Worm (Caenorhabditis elegans) whole organism, young adult: ENCODE data around the gene F54F7.6.

ENCODE experiments used
- F23B12.7 ChIP-seq: sonication (generic microtip); optimal IDR thresholded peaks from 2 replicates; lab custom pipeline; 2017; ENCODE audit warnings: missing genetic modification characterization, mild to moderate bottlenecking, missing compliant biosample characterization, antibody characterized with exemption, moderate library complexity; ENCODE audit not compliant: insufficient read depth
- F37B4.10 ChIP-seq: fragments of 200-800 bp; sonication (Bioruptor generic); IDR thresholded peaks from 2 replicates; pipeline ENCODE4 v1.3.6; 2022; ENCODE audit warnings: missing genetic modification characterization, missing compliant biosample characterization
- K12H6.12 ChIP-seq: fragments of 200-800 bp; sonication (Bioruptor generic); optimal IDR thresholded peaks from 2 replicates; lab custom pipeline; 2018; ENCODE audit warnings: mild to moderate bottlenecking, missing genetic modification characterization, missing compliant biosample characterization
- Y53F4B.3 ChIP-seq: fragments of 200-800 bp; sonication (Bioruptor generic); IDR thresholded peaks from 2 replicates; pipeline ENCODE4 v1.3.6; 2022; ENCODE audit warnings: missing genetic modification reagents, missing genetic modification characterization, missing compliant biosample characterization
- Y56A3A.18 ChIP-seq: fragments of 200-800 bp; sonication (Bioruptor generic); IDR thresholded peaks from 2 replicates; pipeline ENCODE4 v1.3.6; 2022; ENCODE audit warnings: missing genetic modification reagents, missing genetic modification characterization, missing compliant biosample characterization
- Y79H2A.3 ChIP-seq: fragments of 200-800 bp; sonication (Bioruptor generic); conservative IDR thresholded peaks from 2 replicates; pipeline ENCODE4 v1.3.6; 2022; ENCODE audit warnings: missing genetic modification reagents, missing genetic modification characterization, missing compliant biosample characterization
- Y95B8A.8 ChIP-seq: fragments of 200-800 bp; sonication (Bioruptor generic); IDR thresholded peaks from 2 replicates; pipeline ENCODE4 v1.3.6; 2022; ENCODE audit warnings: missing genetic modification reagents, missing genetic modification characterization, missing compliant biosample characterization
- ZK185.1 ChIP-seq: sonication (generic microtip); optimal IDR thresholded peaks from 2 replicates; lab custom pipeline; 2016; ENCODE audit warnings: mild to moderate bottlenecking, missing genetic modification characterization, missing compliant biosample characterization; ENCODE audit not compliant: poor library complexity, severe bottlenecking
- aptf-3 ChIP-seq: fragments of 200-800 bp; sonication (Bioruptor generic); IDR thresholded peaks from 2 replicates; pipeline ENCODE4 v1.3.6; 2022; ENCODE audit warnings: missing genetic modification characterization, missing compliant biosample characterization
- ceh-79 ChIP-seq: sonication (generic microtip); optimal IDR thresholded peaks from 2 replicates; lab custom pipeline; 2017; ENCODE audit warnings: mild to moderate bottlenecking, missing genetic modification characterization, missing compliant biosample characterization
- die-1 ChIP-seq: sonication (generic microtip); optimal IDR thresholded peaks from 2 replicates; lab custom pipeline; 2016; ENCODE audit warnings: missing genotype, mild to moderate bottlenecking, missing genetic modification characterization, missing compliant biosample characterization
- egl-18 ChIP-seq: fragments of 200-800 bp; sonication (Bioruptor generic); IDR thresholded peaks from 2 replicates; pipeline ENCODE4 v1.3.6; 2022; ENCODE audit warnings: missing genetic modification reagents, missing genetic modification characterization, missing compliant biosample characterization
- ekl-4 ChIP-seq: fragments of 200-800 bp; sonication (Bioruptor generic); IDR thresholded peaks from 2 replicates; pipeline ENCODE4 v1.3.6; 2022; ENCODE audit warnings: missing genetic modification reagents, missing genetic modification characterization, missing compliant biosample characterization
- ets-4 ChIP-seq: fragments of 200-800 bp; sonication (Bioruptor generic); optimal IDR thresholded peaks from 2 replicates; lab custom pipeline; 2018; ENCODE audit warnings: mild to moderate bottlenecking, missing genetic modification characterization, missing compliant biosample characterization
- fkh-3 ChIP-seq: sonication (generic microtip); optimal IDR thresholded peaks from 2 replicates; lab custom pipeline; 2016; ENCODE audit warnings: mild to moderate bottlenecking, missing genetic modification characterization, missing compliant biosample characterization
- hsf-1 ChIP-seq: fragments of 200-800 bp; sonication (Bioruptor generic); IDR thresholded peaks from 2 replicates; pipeline ENCODE4 v1.3.6; 2022; ENCODE audit warnings: missing genetic modification reagents, missing genetic modification characterization, missing compliant biosample characterization
- let-526 ChIP-seq: fragments of 200-800 bp; sonication (Bioruptor generic); IDR thresholded peaks from 2 replicates; pipeline ENCODE4 v1.3.6; 2022; ENCODE audit warnings: missing genetic modification reagents, missing genetic modification characterization, missing compliant biosample characterization
- lin-35 ChIP-seq, 3 experiments: fragments of 150-350 bp in 2 of 3; sonication (generic microtip) in 1 of 3; optimal IDR thresholded peaks; 2 replicates each; lab custom pipeline; 2014 to 2018; ENCODE audit warnings: missing biosample characterization in 3 of 3, missing genetic modification characterization in 3 of 3, missing genetic modification reagents in 3 of 3
- lin-40 ChIP-seq: sonication (generic microtip); optimal IDR thresholded peaks from 2 replicates; lab custom pipeline; 2016; ENCODE audit warnings: missing genetic modification characterization, mild to moderate bottlenecking, missing compliant biosample characterization, missing genotype, missing genetic modification reagents
- lin-54 ChIP-seq: fragments of 200-800 bp; sonication (Bioruptor generic); optimal IDR thresholded peaks from 2 replicates; lab custom pipeline; 2018; ENCODE audit warnings: mild to moderate bottlenecking, missing genetic modification characterization, missing compliant biosample characterization
- nhr-80 ChIP-seq: sonication (generic microtip); optimal IDR thresholded peaks from 2 replicates; lab custom pipeline; 2016; ENCODE audit warnings: missing genetic modification characterization, missing compliant biosample characterization
- nhr-90 ChIP-seq: sonication (generic microtip); optimal IDR thresholded peaks from 2 replicates; lab custom pipeline; 2016; ENCODE audit warnings: missing genotype, mild to moderate bottlenecking, missing genetic modification characterization, missing compliant biosample characterization
- snpc-3.4 ChIP-seq: sonication (generic microtip); optimal IDR thresholded peaks from 2 replicates; lab custom pipeline; 2017; ENCODE audit warnings: missing genetic modification characterization, mild to moderate bottlenecking, missing compliant biosample characterization, antibody characterized with exemption, moderate library complexity, missing genotype, missing genetic modification reagents
- sptf-2 ChIP-seq: fragments of 200-800 bp; sonication (Bioruptor generic); optimal IDR thresholded peaks from 2 replicates; lab custom pipeline; 2018; ENCODE audit warnings: mild to moderate bottlenecking, missing genetic modification characterization, missing compliant biosample characterization
- tbp1 ChIP-seq: fragments of 200-800 bp; sonication (Bioruptor generic); optimal IDR thresholded peaks from 2 replicates; lab custom pipeline; 2018; ENCODE audit warnings: mild to moderate bottlenecking, missing genetic modification characterization, missing compliant biosample characterization
- ztf-18 ChIP-seq: sonication (generic microtip); optimal IDR thresholded peaks from 2 replicates; lab custom pipeline; 2016; ENCODE audit warnings: missing genotype, mild to moderate bottlenecking, missing genetic modification characterization, missing compliant biosample characterization

Gene F54F7.6

ce11 chrX:11908226-11908625 is 43.0 kb downstream of the F54F7.6 start (continued):
- TF ChIP-seq ztf-18 (tag; lab: Kevin White, UChicago): no peak
- TF ChIP-seq Y79H2A.3 (GFP tag; lab: Robert Waterston, UW): no peak
- TF ChIP-seq let-526 (GFP tag; lab: Robert Waterston, UW): no peak
- no peak for TF ChIP-seq F23B12.7 (tag; lab: Kevin White, UChicago)

- TF ChIP-seq Y56A3A.18 (GFP tag; lab: Robert Waterston, UW) (no peak), hsf-1 (GFP tag; lab: Robert Waterston, UW) (no peak), nhr-90 (tag; lab: Kevin White, UChicago) (no peak), ets-4 (GFP tag; lab: Kevin White, UChicago) (peak; percentile 35), egl-18 (GFP tag; lab: Robert Waterston, UW) (no peak), lin-35 (GFP tag; optimal IDR thresholded peaks at IDR 0.05; lab: Kevin White, UChicago) (no peak), K12H6.12 (tag; lab: Kevin White, UChicago) (no peak), nhr-80 (tag; lab: Kevin White, UChicago) (peak; percentile 66)
Measured at ce11 chrX:11909168-11909567, 44.0 kb downstream of the F54F7.6 start.

ce11 chrX:11910046-11910445 is 44.9 kb downstream of the F54F7.6 start, which contains the start of gene Y62H9A.15:
Y62H9A.15 (minus strand) TSS chrX:11910145.
- TF ChIP-seq ekl-4 (GFP tag; lab: Robert Waterston, UW) (no peak), nhr-80 (tag; lab: Kevin White, UChicago) (peak; percentile 15)

ce11 chrX:11913824-11914223 is 48.6 kb downstream of the F54F7.6 start, which contains the start of gene Y62H9A.12:
Y62H9A.12 (plus strand) TSS chrX:11914124.
- TF ChIP-seq sptf-2 (GFP tag; lab: Kevin White, UChicago): no peak
- no peak for TF ChIP-seq ZK185.1 (tag; lab: Kevin White, UChicago)
- TF ChIP-seq tbp1 (GFP tag; lab: Kevin White, UChicago): no peak
- TF ChIP-seq die-1 (tag; lab: Kevin White, UChicago): no peak
- no peak for TF ChIP-seq lin-40 (tag; lab: Kevin White, UChicago)
- TF ChIP-seq Y95B8A.8 (GFP tag; lab: Robert Waterston, UW): no peak
- no peak for TF ChIP-seq aptf-3 (GFP tag; lab: Robert Waterston, UW)
- TF ChIP-seq ceh-79 (tag; lab: Kevin White, UChicago): no peak
- TF ChIP-seq snpc-3.4: no peak
- no peak for TF ChIP-seq nhr-80 (tag; lab: Kevin White, UChicago)
- no peak for TF ChIP-seq lin-54 (GFP tag; lab: Kevin White, UChicago)
- no peak for TF ChIP-seq egl-18 (GFP tag; lab: Robert Waterston, UW)
- TF ChIP-seq Y53F4B.3 (GFP tag; lab: Robert Waterston, UW): no peak
- no peak for TF ChIP-seq fkh-3
- TF ChIP-seq F37B4.10: no peak
